Fruit fly (Drosophila melanogaster) whole organism, embryonic: ENCODE data around the gene Hr83.

Source experiments
- Adf1 ChIP-seq: fragments of 200-800 bp; sonication (Bioruptor generic); IDR thresholded peaks from 2 replicates; pipeline ENCODE4 v1.3.6; 2022; ENCODE audit warnings: missing biosample characterization, missing genetic modification characterization
- Bdp1 ChIP-seq: fragments of 200-800 bp; sonication (Bioruptor generic); optimal IDR thresholded peaks from 3 replicates; lab custom pipeline; 2016; ENCODE audit warnings: missing biosample characterization, missing genetic modification characterization
- C15 ChIP-seq: fragments of 200-800 bp; sonication (Bioruptor generic); IDR thresholded peaks from 3 replicates; pipeline ENCODE4 v1.3.6; 2022; ENCODE audit warnings: missing biosample characterization, missing genetic modification characterization
- CG10543 ChIP-seq: fragments of 200-800 bp; sonication (Bioruptor generic); optimal IDR thresholded peaks from 3 replicates; lab custom pipeline; 2017; ENCODE audit warnings: missing biosample characterization, mild to moderate bottlenecking, missing genetic modification characterization, moderate library complexity
- CG11247 ChIP-seq: fragments of 200-800 bp; sonication (Bioruptor generic); IDR thresholded peaks from 2 replicates; pipeline ENCODE4 v1.3.6; 2022; ENCODE audit warnings: missing biosample characterization, missing genetic modification characterization
- CG11696 ChIP-seq: fragments of 200-800 bp; sonication (Bioruptor generic); IDR thresholded peaks from 2 replicates; pipeline ENCODE4 v1.3.6; 2022; ENCODE audit warnings: missing biosample characterization, missing genetic modification characterization
- CG13296 ChIP-seq: fragments of 200-800 bp; sonication (Bioruptor generic); optimal IDR thresholded peaks from 3 replicates; lab custom pipeline; 2018; ENCODE audit warnings: missing biosample characterization, mild to moderate bottlenecking, missing genetic modification characterization
- CG13775 ChIP-seq: fragments of 200-800 bp; sonication (Bioruptor generic); optimal IDR thresholded peaks from 3 replicates; lab custom pipeline; 2017; ENCODE audit warnings: missing biosample characterization, mild to moderate bottlenecking, missing genetic modification characterization
- CG1602 ChIP-seq: fragments of 200-800 bp; sonication (Bioruptor generic); optimal IDR thresholded peaks from 3 replicates; lab custom pipeline; 2016; ENCODE audit warnings: missing biosample characterization, missing genetic modification characterization
- CG16779 ChIP-seq: fragments of 200-800 bp; sonication (Bioruptor generic); IDR thresholded peaks from 2 replicates; pipeline ENCODE4 v1.3.6; 2022; ENCODE audit warnings: missing biosample characterization, missing genetic modification characterization
- CG17359 ChIP-seq: fragments of 200-800 bp; sonication (Bioruptor generic); optimal IDR thresholded peaks from 3 replicates; lab custom pipeline; 2018; ENCODE audit warnings: missing biosample characterization, mild to moderate bottlenecking, missing genetic modification characterization, moderate library complexity
- CG4282 ChIP-seq: fragments of 200-800 bp; sonication (Bioruptor generic); optimal IDR thresholded peaks from 2 replicates; lab custom pipeline; 2016; ENCODE audit warnings: missing biosample characterization, missing genetic modification characterization
- CG4707 ChIP-seq: fragments of 200-800 bp; sonication (Bioruptor generic); optimal IDR thresholded peaks from 2 replicates; lab custom pipeline; 2018; ENCODE audit warnings: missing biosample characterization, mild to moderate bottlenecking, missing genetic modification characterization, moderate library complexity
- CG4730 ChIP-seq: fragments of 200-800 bp; sonication (Bioruptor generic); IDR thresholded peaks from 2 replicates; pipeline ENCODE4 v1.3.6; 2022; ENCODE audit warnings: missing biosample characterization, missing genetic modification characterization
- CG5245 ChIP-seq: fragments of 200-800 bp; sonication (Bioruptor generic); optimal IDR thresholded peaks from 3 replicates; lab custom pipeline; 2016; ENCODE audit warnings: missing biosample characterization, missing genetic modification characterization
- CG6254 ChIP-seq: fragments of 200-800 bp; sonication (Bioruptor generic); optimal IDR thresholded peaks from 3 replicates; lab custom pipeline; 2017; ENCODE audit warnings: mild to moderate bottlenecking, missing biosample characterization, missing genetic modification reagents, missing genetic modification characterization
- CG6654 ChIP-seq: fragments of 200-800 bp; sonication (Bioruptor generic); optimal IDR thresholded peaks from 2 replicates; lab custom pipeline; 2017; ENCODE audit warnings: missing biosample characterization, mild to moderate bottlenecking, missing genetic modification characterization
- CG7372 ChIP-seq: fragments of 200-800 bp; sonication (Bioruptor generic); IDR thresholded peaks from 2 replicates; pipeline ENCODE4 v1.3.6; 2022; ENCODE audit warnings: missing biosample characterization, missing genetic modification characterization
- CG7556 ChIP-seq: fragments of 200-800 bp; sonication (Bioruptor generic); optimal IDR thresholded peaks from 2 replicates; lab custom pipeline; 2017; ENCODE audit warnings: missing biosample characterization, mild to moderate bottlenecking, missing genetic modification characterization
- CG7963 ChIP-seq: fragments of 200-800 bp; sonication (Bioruptor generic); IDR thresholded peaks from 3 replicates; pipeline ENCODE4 v1.3.6; 2022; ENCODE audit warnings: missing biosample characterization, missing genetic modification characterization; ENCODE audit not compliant: partially characterized antibody
- CG8359 ChIP-seq: fragments of 200-800 bp; sonication (Bioruptor generic); optimal IDR thresholded peaks from 2 replicates; lab custom pipeline; 2017; ENCODE audit warnings: missing biosample characterization, mild to moderate bottlenecking, missing genetic modification characterization, borderline replicate concordance
- CG9437 ChIP-seq: fragments of 200-800 bp; sonication (Bioruptor generic); optimal IDR thresholded peaks from 2 replicates; lab custom pipeline; 2018; ENCODE audit warnings: missing biosample characterization, mild to moderate bottlenecking, missing genetic modification characterization
- Doc2 ChIP-seq: fragments of 200-800 bp; sonication (Bioruptor generic); IDR thresholded peaks from 2 replicates; pipeline ENCODE4 v1.3.6; 2022; ENCODE audit warnings: missing biosample characterization, missing genetic modification characterization
- HLH3B ChIP-seq: fragments of 200-800 bp; sonication (Bioruptor generic); IDR thresholded peaks from 2 replicates; pipeline ENCODE4 v1.3.6; 2022; ENCODE audit warnings: missing biosample characterization, missing genetic modification characterization
- Hmr ChIP-seq: fragments of 200-800 bp; sonication (Bioruptor generic); optimal IDR thresholded peaks from 3 replicates; lab custom pipeline; 2017; ENCODE audit warnings: mild to moderate bottlenecking, missing biosample characterization, missing genetic modification reagents, missing genetic modification characterization
- NFAT ChIP-seq: fragments of 200-800 bp; sonication (Bioruptor generic); IDR thresholded peaks from 2 replicates; pipeline ENCODE4 v1.3.6; 2022; ENCODE audit warnings: missing biosample characterization, missing genetic modification characterization
- Opbp ChIP-seq: fragments of 200-800 bp; sonication (Bioruptor generic); IDR thresholded peaks from 3 replicates; pipeline ENCODE4 v1.3.6; 2022; ENCODE audit warnings: missing biosample characterization, missing genetic modification characterization; ENCODE audit not compliant: partially characterized antibody
- Optix ChIP-seq: fragments of 200-800 bp; sonication (Bioruptor generic); IDR thresholded peaks from 3 replicates; pipeline ENCODE4 v1.3.6; 2022; ENCODE audit warnings: missing biosample characterization, missing genetic modification characterization
- Sox102F ChIP-seq: fragments of 200-800 bp; sonication (Bioruptor generic); optimal IDR thresholded peaks from 2 replicates; lab custom pipeline; 2018; ENCODE audit warnings: missing biosample characterization, mild to moderate bottlenecking, missing genetic modification characterization, moderate library complexity
- Spps ChIP-seq: fragments of 200-800 bp; sonication (Bioruptor generic); optimal IDR thresholded peaks from 2 replicates; lab custom pipeline; 2018; ENCODE audit warnings: missing biosample characterization, mild to moderate bottlenecking, missing genetic modification characterization
- Xrp1 ChIP-seq: fragments of 200-800 bp; sonication (Bioruptor generic); IDR thresholded peaks from 2 replicates; pipeline ENCODE4 v1.3.6; 2022; ENCODE audit warnings: missing biosample characterization, missing genetic modification characterization
- YL-1 ChIP-seq: fragments of 200-800 bp; sonication (Bioruptor generic); optimal IDR thresholded peaks from 3 replicates; lab custom pipeline; 2017; ENCODE audit warnings: missing biosample characterization, mild to moderate bottlenecking, missing genetic modification characterization
- cad ChIP-seq: fragments of >200 bp; optimal IDR thresholded peaks from 2 replicates; lab custom pipeline; 2017; ENCODE audit warnings: missing biosample characterization, missing genetic modification characterization
- chinmo ChIP-seq: fragments of 200-800 bp; sonication (Bioruptor generic); IDR thresholded peaks from 4 replicates; pipeline ENCODE4 v1.3.6; 2022; ENCODE audit warnings: missing biosample characterization, missing genetic modification characterization; ENCODE audit not compliant: partially characterized antibody
- fd102C ChIP-seq: fragments of 200-800 bp; sonication (Bioruptor generic); optimal IDR thresholded peaks from 2 replicates; lab custom pipeline; 2018; ENCODE audit warnings: missing biosample characterization, mild to moderate bottlenecking, missing genetic modification characterization, moderate library complexity
- gro ChIP-seq: fragments of 200-800 bp; sonication (Bioruptor generic); optimal IDR thresholded peaks from 2 replicates; lab custom pipeline; 2016; ENCODE audit warnings: missing biosample characterization, missing genetic modification characterization
- hbn ChIP-seq: fragments of 200-800 bp; sonication (Bioruptor generic); IDR thresholded peaks from 2 replicates; pipeline ENCODE4 v1.3.6; 2022; ENCODE audit warnings: missing biosample characterization, missing genetic modification characterization; ENCODE audit not compliant: partially characterized antibody
- ind ChIP-seq: fragments of 200-800 bp; sonication (Bioruptor generic); optimal IDR thresholded peaks from 3 replicates; lab custom pipeline; 2016; ENCODE audit warnings: missing biosample characterization, missing genetic modification characterization
- nom ChIP-seq: fragments of 200-800 bp; sonication (Bioruptor generic); optimal IDR thresholded peaks from 2 replicates; lab custom pipeline; 2017; ENCODE audit warnings: missing biosample characterization, missing genetic modification characterization, mild to moderate bottlenecking, moderate library complexity, missing genetic modification reagents
- pfk ChIP-seq: fragments of 200-800 bp; sonication (Bioruptor generic); optimal IDR thresholded peaks from 2 replicates; lab custom pipeline; 2018; ENCODE audit warnings: missing biosample characterization, mild to moderate bottlenecking, missing genetic modification characterization, moderate library complexity
- phol ChIP-seq: fragments of 200-800 bp; sonication (Bioruptor generic); optimal IDR thresholded peaks from 3 replicates; lab custom pipeline; 2018; ENCODE audit warnings: missing biosample characterization, mild to moderate bottlenecking, missing genetic modification characterization, moderate library complexity
- sens ChIP-seq: fragments of 200-800 bp; sonication (Bioruptor generic); peaks from one replicate; lab custom pipeline; 2016; ENCODE audit warnings: missing biosample characterization, missing genetic modification characterization
- slp2 ChIP-seq: fragments of 200-800 bp; sonication (Bioruptor generic); optimal IDR thresholded peaks from 2 replicates; lab custom pipeline; 2016; ENCODE audit warnings: missing biosample characterization, missing genetic modification characterization
- sr ChIP-seq: fragments of 200-800 bp; sonication (Bioruptor generic); IDR thresholded peaks from 3 replicates; pipeline ENCODE4 v1.3.6; 2022; ENCODE audit warnings: missing biosample characterization, missing genetic modification characterization
- tll ChIP-seq, 2 experiments: fragments of 200-800 bp in 1 of 2; fragments of >200 bp in 1 of 2; sonication (Bioruptor generic) in 1 of 2; optimal IDR thresholded peaks; 2 replicates each; lab custom pipeline; 2017 to 2019; ENCODE audit warnings: missing biosample characterization in 2 of 2, missing genetic modification characterization in 2 of 2, mild to moderate bottlenecking in 1 of 2, moderate library complexity in 1 of 2
- vfl ChIP-seq: fragments of 200-800 bp; sonication (Bioruptor generic); optimal IDR thresholded peaks from 2 replicates; lab custom pipeline; 2016; ENCODE audit warnings: missing biosample characterization, missing genetic modification characterization
- vnd ChIP-seq: fragments of 200-800 bp; sonication (Bioruptor generic); IDR thresholded peaks from 3 replicates; pipeline ENCODE4 v1.3.6; 2022; ENCODE audit warnings: missing biosample characterization, missing genetic modification characterization; ENCODE audit not compliant: partially characterized antibody
- vvl ChIP-seq: fragments of 200-800 bp; sonication (Bioruptor generic); IDR thresholded peaks from 2 replicates; pipeline ENCODE4 v1.3.6; 2022; ENCODE audit warnings: missing biosample characterization, missing genetic modification characterization
- wek ChIP-seq: fragments of 200-800 bp; sonication (Bioruptor generic); optimal IDR thresholded peaks from 3 replicates; lab custom pipeline; 2018; ENCODE audit warnings: missing biosample characterization, mild to moderate bottlenecking, missing genetic modification characterization, moderate library complexity

Gene Hr83

dm6 chr3R:6368550-6369238, 19.7 kb downstream of the Hr83 start, which contains the start of gene CG10286 (continued):
- TF ChIP-seq CG7963 (GFP tag; lab: Robert Waterston, UW) (peak; percentile 76; the same call in 1 of the 3 replicates), CG8359 (GFP tag; lab: Kevin White, UChicago) (no peak), Hmr (GFP tag; lab: Kevin White, UChicago) (peak; percentile 48), CG17359 (tag; lab: Kevin White, UChicago) (peak; percentile 19), sr (no peak), Opbp (GFP tag; lab: Robert Waterston, UW) (peak; percentile 83), cad (no peak), tll (GFP tag; optimal IDR thresholded peaks at IDR 0.05; lab: Kevin White, UChicago) (no peak), ind (GFP tag; lab: Kevin White, UChicago) (no peak), Doc2 (GFP tag; lab: Robert Waterston, UW) (no peak), fd102C (no peak), hbn (GFP tag; lab: Robert Waterston, UW) (peak; percentile 50), CG6254 (GFP tag; lab: Kevin White, UChicago) (peak; percentile 13), CG13296 (peak; percentile 32), C15 (GFP tag; lab: Robert Waterston, UW) (no peak), CG9437 (GFP tag; lab: Kevin White, UChicago) (peak; percentile 39), vfl (GFP tag; lab: Kevin White, UChicago) (no peak), Bdp1 (GFP tag; lab: Kevin White, UChicago) (no peak), Xrp1 (GFP tag; lab: Robert Waterston, UW) (peak; percentile 43), CG5245 (GFP tag; lab: Kevin White, UChicago) (no peak), CG1602 (GFP tag; lab: Kevin White, UChicago) (no peak), CG10543 (GFP tag; lab: Kevin White, UChicago) (no peak), Spps (tag; lab: Kevin White, UChicago) (peak; percentile 29), pfk (GFP tag; lab: Kevin White, UChicago) (no peak), phol (peak; percentile 30), NFAT (peak; percentile 52; the same call in 1 of the 2 replicates), vvl (GFP tag; lab: Robert Waterston, UW) (peak; percentile 72), CG7372 (no peak), CG11247 (GFP tag; lab: Robert Waterston, UW) (0 out of 2 replicates have a peak, but pooled peaks have one; percentile 5), CG13775 (GFP tag; lab: Kevin White, UChicago) (peak; percentile 23), chinmo (GFP tag; lab: Robert Waterston, UW) (peak; percentile 77; the same call in 1 of the 4 replicates), CG6654 (GFP tag; lab: Kevin White, UChicago) (no peak), slp2 (GFP tag; lab: Kevin White, UChicago) (no peak), vnd (GFP tag; lab: Robert Waterston, UW) (peak; percentile 63), CG4282 (GFP tag; lab: Kevin White, UChicago) (no peak), wek (peak; percentile 77), Adf1 (GFP tag; lab: Robert Waterston, UW) (no peak), gro (no peak), CG4707 (GFP tag; lab: Kevin White, UChicago) (no peak), HLH3B (GFP tag; lab: Robert Waterston, UW) (peak; percentile 17; the same call in 1 of the 2 replicates), sens (GFP tag; lab: Kevin White, UChicago) (peak; percentile 73), YL-1 (GFP tag; lab: Kevin White, UChicago) (peak; percentile 70), CG16779 (GFP tag; lab: Robert Waterston, UW) (no peak), CG11696 (GFP tag; lab: Robert Waterston, UW) (no peak), Optix (GFP tag; lab: Robert Waterston, UW) (no peak), CG7556 (peak; percentile 64), nom (GFP tag; lab: Kevin White, UChicago) (no peak), Sox102F (GFP tag; lab: Kevin White, UChicago) (no peak), CG4730 (GFP tag; lab: Robert Waterston, UW) (no peak)
